Fruit fly (Drosophila melanogaster) whole organism, embryonic: ENCODE measurements around the gene CG14961.
A peak's percentile ranks its signal among the peaks of the same experiment; 100 is the strongest.

Source experiments
- CG12219 ChIP-seq: fragments of 200-800 bp; sonication (Bioruptor generic); optimal IDR thresholded peaks from 3 replicates; lab custom pipeline; 2018; ENCODE audit warnings: missing biosample characterization, mild to moderate bottlenecking, missing genetic modification characterization
- CG12769 ChIP-seq: fragments of 200-800 bp; sonication (Bioruptor generic); optimal IDR thresholded peaks from 2 replicates; lab custom pipeline; 2019; ENCODE audit warnings: missing biosample characterization, mild to moderate bottlenecking, missing genetic modification characterization, moderate library complexity
- CG14014 ChIP-seq: fragments of 200-800 bp; sonication (Bioruptor generic); IDR thresholded peaks from 2 replicates; pipeline ENCODE4 v1.3.6; 2022; ENCODE audit warnings: missing biosample characterization, missing genetic modification characterization
- CG15696 ChIP-seq: fragments of 200-800 bp; sonication (Bioruptor generic); optimal IDR thresholded peaks from 2 replicates; lab custom pipeline; 2019; ENCODE audit warnings: missing biosample characterization, mild to moderate bottlenecking, missing genetic modification characterization, moderate library complexity
- CG17385 ChIP-seq: fragments of 200-800 bp; sonication (Bioruptor generic); optimal IDR thresholded peaks from 3 replicates; lab custom pipeline; 2018; ENCODE audit warnings: missing biosample characterization, mild to moderate bottlenecking, missing genetic modification characterization
- CG17568 ChIP-seq: fragments of 200-800 bp; sonication (Bioruptor generic); optimal IDR thresholded peaks from 2 replicates; lab custom pipeline; 2018; ENCODE audit warnings: missing biosample characterization, mild to moderate bottlenecking, missing genetic modification characterization, moderate library complexity
- CG18599 ChIP-seq: fragments of 200-800 bp; sonication (Bioruptor generic); optimal IDR thresholded peaks from 3 replicates; lab custom pipeline; 2017; ENCODE audit warnings: missing biosample characterization, missing genetic modification characterization, mild to moderate bottlenecking, moderate library complexity, missing genetic modification reagents
- CG18764 ChIP-seq: fragments of 200-800 bp; sonication (Bioruptor generic); optimal IDR thresholded peaks from 3 replicates; lab custom pipeline; 2016; ENCODE audit warnings: missing biosample characterization, missing genetic modification characterization
- CG2678 ChIP-seq: fragments of 200-800 bp; sonication (Bioruptor generic); optimal IDR thresholded peaks from 3 replicates; lab custom pipeline; 2019; ENCODE audit warnings: missing biosample characterization, mild to moderate bottlenecking, missing genetic modification characterization, moderate library complexity
- CG30403 ChIP-seq: fragments of 200-800 bp; sonication (Bioruptor generic); optimal IDR thresholded peaks from 3 replicates; lab custom pipeline; 2016; ENCODE audit warnings: missing biosample characterization, missing genetic modification characterization
- CG30431 ChIP-seq: fragments of 200-800 bp; sonication (Bioruptor generic); optimal IDR thresholded peaks from 2 replicates; lab custom pipeline; 2017; ENCODE audit warnings: missing biosample characterization, missing genetic modification characterization
- CG34376 ChIP-seq: fragments of 200-800 bp; sonication (Bioruptor generic); optimal IDR thresholded peaks from 2 replicates; lab custom pipeline; 2018; ENCODE audit warnings: missing biosample characterization, mild to moderate bottlenecking, missing genetic modification characterization
- CG4820 ChIP-seq: fragments of 200-800 bp; sonication (Bioruptor generic); optimal IDR thresholded peaks from 3 replicates; lab custom pipeline; 2016; ENCODE audit warnings: missing biosample characterization, missing genetic modification characterization
- CG7357 ChIP-seq: fragments of 200-800 bp; sonication (Bioruptor generic); IDR thresholded peaks from 3 replicates; pipeline ENCODE4 v1.3.6; 2022; ENCODE audit warnings: missing biosample characterization, missing genetic modification characterization
- CG7839 ChIP-seq: fragments of 200-800 bp; sonication (Bioruptor generic); optimal IDR thresholded peaks from 3 replicates; lab custom pipeline; 2018; ENCODE audit warnings: missing biosample characterization, mild to moderate bottlenecking, missing genetic modification characterization, moderate library complexity
- CG8290 ChIP-seq, 3 experiments: fragments of 200-800 bp; sonication (Bioruptor generic); optimal IDR thresholded peaks; 2 replicates each; lab custom pipeline; 2016 to 2019; ENCODE audit warnings: missing biosample characterization in 3 of 3, missing genetic modification characterization in 3 of 3, mild to moderate bottlenecking in 2 of 3, moderate library complexity in 1 of 3
- CG9817 ChIP-seq: fragments of 200-800 bp; sonication (Bioruptor generic); optimal IDR thresholded peaks from 2 replicates; lab custom pipeline; 2018; ENCODE audit warnings: missing biosample characterization, mild to moderate bottlenecking, missing genetic modification characterization, moderate library complexity
- Chrac-16 ChIP-seq: fragments of 200-800 bp; sonication (Bioruptor generic); optimal IDR thresholded peaks from 3 replicates; lab custom pipeline; 2016; ENCODE audit warnings: missing biosample characterization, missing genetic modification characterization
- ERR ChIP-seq: fragments of 200-800 bp; sonication (Bioruptor generic); optimal IDR thresholded peaks from 2 replicates; lab custom pipeline; 2016; ENCODE audit warnings: missing biosample characterization, missing genetic modification characterization
- Eip74EF ChIP-seq, 2 experiments: fragments of 200-800 bp in 1 of 2; fragments of >200 bp in 1 of 2; sonication (Bioruptor generic) in 1 of 2; optimal IDR thresholded peaks; 2 replicates each; lab custom pipeline; 2017 to 2019; ENCODE audit warnings: missing biosample characterization in 2 of 2, missing genetic modification characterization in 2 of 2, mild to moderate bottlenecking in 1 of 2, moderate library complexity in 1 of 2
- Fer1 ChIP-seq: fragments of 200-800 bp; sonication (Bioruptor generic); optimal IDR thresholded peaks from 2 replicates; lab custom pipeline; 2017; ENCODE audit warnings: missing biosample characterization, mild to moderate bottlenecking, missing genetic modification characterization
- Hr78 ChIP-seq, 2 experiments: fragments of 200-800 bp in 1 of 2; fragments of >200 bp in 1 of 2; sonication (Bioruptor generic) in 1 of 2; optimal IDR thresholded peaks; 2 replicates each; lab custom pipeline; 2017 to 2019; ENCODE audit warnings: missing biosample characterization in 2 of 2, missing genetic modification characterization in 2 of 2, mild to moderate bottlenecking in 1 of 2, moderate library complexity in 1 of 2
- MBD-R2 ChIP-seq: fragments of 200-800 bp; sonication (Bioruptor generic); IDR thresholded peaks from 2 replicates; pipeline ENCODE4 v1.3.6; 2022; ENCODE audit warnings: missing biosample characterization, missing genetic modification characterization
- Meics ChIP-seq: fragments of 200-800 bp; sonication (Bioruptor generic); optimal IDR thresholded peaks from 2 replicates; lab custom pipeline; 2017; ENCODE audit warnings: missing biosample characterization, mild to moderate bottlenecking, missing genetic modification characterization
- NFAT ChIP-seq: fragments of 200-800 bp; sonication (Bioruptor generic); IDR thresholded peaks from 2 replicates; pipeline ENCODE4 v1.3.6; 2022; ENCODE audit warnings: missing biosample characterization, missing genetic modification characterization
- Ptx1 ChIP-seq: fragments of 200-800 bp; sonication (Bioruptor generic); IDR thresholded peaks from 2 replicates; pipeline ENCODE4 v1.3.6; 2022; ENCODE audit warnings: missing biosample characterization, missing genetic modification characterization
- Stat92E ChIP-seq, 3 experiments: fragments of >200 bp in 2 of 3; fragments of 200-800 bp in 1 of 3; sonication (Bioruptor generic) in 1 of 3; optimal IDR thresholded peaks; 2 replicates each; lab custom pipeline; 2017 to 2019; ENCODE audit warnings: missing biosample characterization in 3 of 3, missing genetic modification characterization in 3 of 3, mild to moderate bottlenecking in 1 of 3, moderate library complexity in 1 of 3
- Taf1 ChIP-seq: fragments of 200-800 bp; sonication (Bioruptor generic); IDR thresholded peaks from 2 replicates; pipeline ENCODE4 v1.3.6; 2022; ENCODE audit warnings: missing biosample characterization, missing genetic modification characterization
- Trl ChIP-seq, 3 experiments: fragments of >200 bp in 2 of 3; fragments of 200-800 bp in 1 of 3; sonication (Bioruptor generic) in 1 of 3; optimal IDR thresholded peaks; 2 replicates in 1 of 3; 3 replicates in 2 of 3; lab custom pipeline; 2016 to 2017; ENCODE audit warnings: missing biosample characterization in 1 of 3, missing genetic modification characterization in 1 of 3
- YL-1 ChIP-seq: fragments of 200-800 bp; sonication (Bioruptor generic); optimal IDR thresholded peaks from 3 replicates; lab custom pipeline; 2017; ENCODE audit warnings: missing biosample characterization, mild to moderate bottlenecking, missing genetic modification characterization
- ara ChIP-seq: fragments of 200-800 bp; sonication (Bioruptor generic); IDR thresholded peaks from 2 replicates; pipeline ENCODE4 v1.3.6; 2022; ENCODE audit warnings: missing biosample characterization, missing genetic modification characterization
- bsh ChIP-seq, 2 experiments: fragments of 200-800 bp; sonication (Bioruptor generic); optimal IDR thresholded peaks; 2 replicates each; lab custom pipeline; 2017 to 2018; ENCODE audit warnings: mild to moderate bottlenecking in 2 of 2, missing biosample characterization in 2 of 2, missing genetic modification characterization in 2 of 2, moderate library complexity in 1 of 2
- dmrt11E ChIP-seq: fragments of 200-800 bp; sonication (Bioruptor generic); optimal IDR thresholded peaks from 3 replicates; lab custom pipeline; 2018; ENCODE audit warnings: missing biosample characterization, mild to moderate bottlenecking, missing genetic modification characterization, moderate library complexity
- gce ChIP-seq: fragments of 200-800 bp; sonication (Bioruptor generic); IDR thresholded peaks from 3 replicates; pipeline ENCODE4 v1.3.6; 2022; ENCODE audit warnings: missing biosample characterization, missing genetic modification characterization
- gem ChIP-seq: fragments of 200-800 bp; sonication (Bioruptor generic); optimal IDR thresholded peaks from 2 replicates; lab custom pipeline; 2019; ENCODE audit warnings: missing biosample characterization, mild to moderate bottlenecking, missing genetic modification characterization, moderate library complexity
- her ChIP-seq: fragments of 200-800 bp; sonication (Bioruptor generic); optimal IDR thresholded peaks from 2 replicates; lab custom pipeline; 2016; ENCODE audit warnings: missing biosample characterization, missing genetic modification characterization
- hth ChIP-seq: fragments of >200 bp; optimal IDR thresholded peaks from 2 replicates; lab custom pipeline; 2017; ENCODE audit warnings: inconsistent platforms
- ind ChIP-seq: fragments of 200-800 bp; sonication (Bioruptor generic); optimal IDR thresholded peaks from 3 replicates; lab custom pipeline; 2016; ENCODE audit warnings: missing biosample characterization, missing genetic modification characterization
- jumu ChIP-seq: fragments of 200-800 bp; sonication (Bioruptor generic); optimal IDR thresholded peaks from 3 replicates; lab custom pipeline; 2016; ENCODE audit warnings: missing biosample characterization, missing genetic modification characterization
- lilli ChIP-seq: fragments of 200-800 bp; sonication (Bioruptor generic); optimal IDR thresholded peaks from 3 replicates; lab custom pipeline; 2016; ENCODE audit warnings: missing biosample characterization, missing genetic modification characterization
- lmd ChIP-seq: fragments of 200-800 bp; sonication (Bioruptor generic); IDR thresholded peaks from 2 replicates; pipeline ENCODE4 v1.3.6; 2022; ENCODE audit warnings: missing biosample characterization, missing genetic modification characterization
- luna ChIP-seq: fragments of 200-800 bp; sonication (Bioruptor generic); optimal IDR thresholded peaks from 2 replicates; lab custom pipeline; 2016; ENCODE audit warnings: missing biosample characterization, missing genetic modification characterization
- org-1 ChIP-seq: fragments of 200-800 bp; sonication (Bioruptor generic); optimal IDR thresholded peaks from 2 replicates; lab custom pipeline; 2017; ENCODE audit warnings: missing biosample characterization, missing genetic modification characterization
- sqz ChIP-seq: fragments of 200-800 bp; sonication (Bioruptor generic); optimal IDR thresholded peaks from 3 replicates; lab custom pipeline; 2018; ENCODE audit warnings: missing biosample characterization, mild to moderate bottlenecking, missing genetic modification characterization
- unc-4 ChIP-seq: fragments of 200-800 bp; sonication (Bioruptor generic); IDR thresholded peaks from 2 replicates; pipeline ENCODE4 v1.3.6; 2022; ENCODE audit warnings: missing biosample characterization, missing genetic modification characterization; ENCODE audit not compliant: partially characterized antibody
- vfl ChIP-seq: fragments of 200-800 bp; sonication (Bioruptor generic); optimal IDR thresholded peaks from 2 replicates; lab custom pipeline; 2016; ENCODE audit warnings: missing biosample characterization, missing genetic modification characterization
- wdn ChIP-seq: fragments of 200-800 bp; sonication (Bioruptor generic); IDR thresholded peaks from 2 replicates; pipeline ENCODE4 v1.3.6; 2022; ENCODE audit warnings: missing biosample characterization, missing genetic modification characterization

The CG14961 gene

dm6 chr3L:3319992-3320732, 9.7 kb upstream of the CG14961 start (continued):
- no peak for TF ChIP-seq CG8290 (GFP tag; optimal IDR thresholded peaks at IDR 0.05; lab: Kevin White, UChicago)
- TF ChIP-seq CG8290 (tag; optimal IDR thresholded peaks at IDR 0.05; lab: Kevin White, UChicago) = peak in 1 of 2 experiments; percentile 75
- no peak for TF ChIP-seq sqz (GFP tag; lab: Kevin White, UChicago)
- TF ChIP-seq lilli (GFP tag; lab: Kevin White, UChicago) = peak; percentile 50
- peak; percentile 47 for TF ChIP-seq CG34376
- no peak for TF ChIP-seq gce (GFP tag; lab: Robert Waterston, UW)
- peak; percentile 38; the same call in 1 of the 2 replicates for TF ChIP-seq Ptx1 (GFP tag; lab: Robert Waterston, UW)
- TF ChIP-seq org-1 = peak; percentile 31
- TF ChIP-seq unc-4 (GFP tag; lab: Robert Waterston, UW) = no peak
- peak; percentile 2 for TF ChIP-seq CG4820 (GFP tag; lab: Kevin White, UChicago)
- TF ChIP-seq ara (GFP tag; lab: Robert Waterston, UW) = peak; percentile 26; the same call in 1 of the 2 replicates
- TF ChIP-seq CG18599 (GFP tag; lab: Kevin White, UChicago) = peak; percentile 69
- TF ChIP-seq bsh (GFP tag; optimal IDR thresholded peaks at IDR 0.05; lab: Kevin White, UChicago) = peak in 1 of 2 experiments; percentile 13
- 0 out of 2 replicates have a peak, but pooled peaks have one; percentile 21 for TF ChIP-seq Taf1 (GFP tag; lab: Robert Waterston, UW)
- peak; percentile 19; the same call in 1 of the 2 replicates for TF ChIP-seq lmd (GFP tag; lab: Robert Waterston, UW)
- TF ChIP-seq CG18764 = peak; percentile 21
- TF ChIP-seq Stat92E (GFP tag; optimal IDR thresholded peaks at IDR 0.05; lab: Kevin White, UChicago) = no peak
- TF ChIP-seq YL-1 (GFP tag; lab: Kevin White, UChicago) = no peak
- TF ChIP-seq ind (GFP tag; lab: Kevin White, UChicago) = peak; percentile 39
- no peak for TF ChIP-seq dmrt11E
- TF ChIP-seq Fer1 = peak; percentile 46
- TF ChIP-seq CG12219 (GFP tag; lab: Kevin White, UChicago) = peak; percentile 2
- peak; percentile 57 for TF ChIP-seq ERR (GFP tag; lab: Kevin White, UChicago)
- TF ChIP-seq CG9817 (tag; lab: Kevin White, UChicago) = peak; percentile 4
- no peak for TF ChIP-seq CG17568 (GFP tag; lab: Kevin White, UChicago)
- no peak for TF ChIP-seq Trl (optimal IDR thresholded peaks at IDR 0.05; lab: Kevin White, UChicago)
- peak; percentile 19 for TF ChIP-seq Trl (GFP tag; optimal IDR thresholded peaks at IDR 0.05; lab: Kevin White, UChicago)
- TF ChIP-seq her (GFP tag; lab: Kevin White, UChicago) = peak; percentile 22
- TF ChIP-seq Hr78 (GFP tag; optimal IDR thresholded peaks at IDR 0.05; lab: Kevin White, UChicago) = peak in 1 of 2 experiments; percentile 97
- no peak for TF ChIP-seq CG30431 (GFP tag; lab: Kevin White, UChicago)
- TF ChIP-seq CG15696 = no peak
- TF ChIP-seq NFAT (GFP tag; lab: Robert Waterston, UW) = 0 out of 2 replicates have a peak, but pooled peaks have one; percentile 30
- peak; percentile 43 for TF ChIP-seq CG12769 (tag; lab: Kevin White, UChicago)
- TF ChIP-seq MBD-R2 (GFP tag; lab: Robert Waterston, UW) = peak; percentile 12; the same call in 1 of the 2 replicates
- TF ChIP-seq Chrac-16 (GFP tag; lab: Kevin White, UChicago) = no peak
- TF ChIP-seq CG7357 (GFP tag; lab: Robert Waterston, UW) = 0 out of 3 replicates have a peak, but pooled peaks have one; percentile 6
- TF ChIP-seq CG2678 (tag; lab: Kevin White, UChicago) = peak; percentile 36
- TF ChIP-seq hth (lab: Kevin White, UChicago) = no peak
- peak; percentile 32 for TF ChIP-seq gem (tag; lab: Kevin White, UChicago)
- 0 out of 2 replicates have a peak, but pooled peaks have one; percentile 47 for TF ChIP-seq CG14014
- peak; percentile 10 for TF ChIP-seq jumu (GFP tag; lab: Kevin White, UChicago)
- peak; percentile 42 for TF ChIP-seq CG7839 (tag; lab: Kevin White, UChicago)
- TF ChIP-seq Meics (GFP tag; lab: Kevin White, UChicago) = peak; percentile 46
- TF ChIP-seq CG30403 (GFP tag; lab: Kevin White, UChicago) = peak; percentile 22
- TF ChIP-seq CG17385 (GFP tag; lab: Kevin White, UChicago) = peak; percentile 38
- 0 out of 2 replicates have a peak, but pooled peaks have one; percentile 18 for TF ChIP-seq wdn
- TF ChIP-seq luna = peak; percentile 21
- no peak for TF ChIP-seq vfl
- TF ChIP-seq Eip74EF (GFP tag; optimal IDR thresholded peaks at IDR 0.05; lab: Kevin White, UChicago) = peak in 1 of 2 experiments; percentile 58
